Fruit fly (Drosophila melanogaster) whole organism, wandering third instar larva: ENCODE measurements around the gene sordd1.

Experiments
- Abd-B ChIP-seq: fragments of >200 bp; optimal IDR thresholded peaks from 2 replicates; lab custom pipeline; 2017; ENCODE audit warnings: missing biosample characterization, missing genetic modification characterization
- CG9705 ChIP-seq: fragments of 200-800 bp; sonication (Bioruptor generic); optimal IDR thresholded peaks from 2 replicates; lab custom pipeline; 2018; ENCODE audit warnings: missing biosample characterization, mild to moderate bottlenecking, missing genetic modification characterization
- CrebA ChIP-seq: fragments of 200-800 bp; sonication (Bioruptor generic); optimal IDR thresholded peaks from 2 replicates; lab custom pipeline; 2016; ENCODE audit warnings: missing biosample characterization, mild to moderate bottlenecking, missing genetic modification characterization, borderline replicate concordance
- Dif ChIP-seq: fragments of 200-275, 200-300 bp; sonication (Bioruptor generic); optimal IDR thresholded peaks from 2 replicates; lab custom pipeline; 2018; ENCODE audit warnings: missing biosample characterization, missing genetic modification characterization; ENCODE audit not compliant: partially characterized antibody
- GATAd ChIP-seq: sonication (Bioruptor generic); optimal IDR thresholded peaks from 2 replicates; lab custom pipeline; 2016; ENCODE audit warnings: missing biosample characterization, missing genetic modification characterization
- Hr78 ChIP-seq: fragments of >200 bp; optimal IDR thresholded peaks from 2 replicates; lab custom pipeline; 2017; ENCODE audit warnings: missing biosample characterization, missing genetic modification characterization
- Jra ChIP-seq: sonication (Bioruptor generic); optimal IDR thresholded peaks from 2 replicates; lab custom pipeline; 2016; ENCODE audit warnings: missing biosample characterization, missing genetic modification characterization
- Myc ChIP-seq: fragments of >200 bp; optimal IDR thresholded peaks from 2 replicates; lab custom pipeline; 2017
- OdsH ChIP-seq: fragments of 200-800 bp; sonication (Bioruptor generic); optimal IDR thresholded peaks from 2 replicates; lab custom pipeline; 2016; ENCODE audit warnings: missing biosample characterization, mild to moderate bottlenecking, missing genetic modification characterization
- Rel ChIP-seq, 2 experiments: fragments of 200-800 bp; sonication (Bioruptor generic) in 1 of 2; optimal IDR thresholded peaks; 2 replicates in 1 of 2; 3 replicates in 1 of 2; lab custom pipeline; 2016 to 2019; ENCODE audit warnings: mild to moderate bottlenecking in 2 of 2, missing biosample characterization in 2 of 2, missing genetic modification characterization in 2 of 2, moderate library complexity in 1 of 2
- Sp1 ChIP-seq: fragments of 200-800 bp; sonication (Bioruptor generic); optimal IDR thresholded peaks from 3 replicates; lab custom pipeline; 2019; ENCODE audit warnings: missing biosample characterization, mild to moderate bottlenecking, missing genetic modification characterization, moderate library complexity
- Vsx2 ChIP-seq: fragments of 200-300, 225-300 bp; sonication (Bioruptor generic); optimal IDR thresholded peaks from 2 replicates; lab custom pipeline; 2018; ENCODE audit warnings: missing biosample characterization, missing genetic modification characterization; ENCODE audit not compliant: partially characterized antibody
- br ChIP-seq: fragments of 200-800 bp; sonication (Bioruptor generic); optimal IDR thresholded peaks from 2 replicates; lab custom pipeline; 2016; ENCODE audit warnings: missing biosample characterization, missing genetic modification characterization
- brk ChIP-seq: fragments of 200-800 bp; sonication (Bioruptor generic); optimal IDR thresholded peaks from 2 replicates; lab custom pipeline; 2016; ENCODE audit warnings: missing biosample characterization, mild to moderate bottlenecking, missing genetic modification characterization
- dmrt93B ChIP-seq: fragments of 200-800 bp; sonication (Bioruptor generic); optimal IDR thresholded peaks from 2 replicates; lab custom pipeline; 2018; ENCODE audit warnings: missing biosample characterization, mild to moderate bottlenecking, missing genetic modification characterization
- dsf ChIP-seq: sonication (Bioruptor generic); optimal IDR thresholded peaks from 2 replicates; lab custom pipeline; 2016; ENCODE audit warnings: missing biosample characterization, missing genetic modification characterization, borderline replicate concordance
- foxo ChIP-seq, 2 experiments: fragments of 200-800 bp; sonication (Bioruptor generic); optimal IDR thresholded peaks; 2 replicates in 1 of 2; 3 replicates in 1 of 2; lab custom pipeline; 2016 to 2017; ENCODE audit warnings: missing biosample characterization in 2 of 2, missing genetic modification characterization in 2 of 2
- fru ChIP-seq: fragments of 200-800 bp; sonication (Bioruptor generic); optimal IDR thresholded peaks from 3 replicates; lab custom pipeline; 2016; ENCODE audit warnings: missing biosample characterization, mild to moderate bottlenecking, missing genetic modification characterization
- h ChIP-seq: fragments of 200-800 bp; sonication (Bioruptor generic); optimal IDR thresholded peaks from 3 replicates; lab custom pipeline; 2016; ENCODE audit warnings: missing biosample characterization, mild to moderate bottlenecking, missing genetic modification characterization
- jim ChIP-seq: fragments of 175-275, 200-325 bp; sonication (Bioruptor generic); optimal IDR thresholded peaks from 2 replicates; lab custom pipeline; 2016; ENCODE audit warnings: missing biosample characterization, mild to moderate bottlenecking, missing genetic modification characterization
- lola ChIP-seq: fragments of >200 bp; optimal IDR thresholded peaks from 2 replicates; lab custom pipeline; 2017; ENCODE audit warnings: missing biosample characterization, missing genetic modification characterization
- pan ChIP-seq: fragments of >200 bp; optimal IDR thresholded peaks from 2 replicates; lab custom pipeline; 2017
- psq ChIP-seq: fragments of 200-800 bp; sonication (Bioruptor generic); optimal IDR thresholded peaks from 3 replicates; lab custom pipeline; 2017; ENCODE audit warnings: missing biosample characterization, mild to moderate bottlenecking, missing genetic modification characterization, moderate library complexity
- rgr ChIP-seq: fragments of 200-800 bp; sonication (Bioruptor generic); optimal IDR thresholded peaks from 3 replicates; lab custom pipeline; 2016; ENCODE audit warnings: missing biosample characterization, mild to moderate bottlenecking, missing genetic modification characterization
- sage ChIP-seq: fragments of 200-800 bp; sonication (Bioruptor generic); optimal IDR thresholded peaks from 2 replicates; lab custom pipeline; 2016; ENCODE audit warnings: missing biosample characterization, mild to moderate bottlenecking, missing genetic modification characterization
- sv ChIP-seq: fragments of 200-800 bp; sonication (Bioruptor generic); optimal IDR thresholded peaks from 3 replicates; lab custom pipeline; 2016; ENCODE audit warnings: missing biosample characterization, missing genetic modification characterization
- tai ChIP-seq: sonication (Bioruptor generic); optimal IDR thresholded peaks from 2 replicates; lab custom pipeline; 2016; ENCODE audit warnings: missing biosample characterization, missing genetic modification characterization
- usp ChIP-seq: fragments of >200 bp; optimal IDR thresholded peaks from 2 replicates; lab custom pipeline; 2017; ENCODE audit warnings: missing biosample characterization, missing genetic modification characterization
- woc ChIP-seq: sonication (Bioruptor generic); optimal IDR thresholded peaks from 2 replicates; lab custom pipeline; 2016; ENCODE audit warnings: missing biosample characterization, mild to moderate bottlenecking, missing genetic modification characterization

sordd1 gene

dm6 chrX:15778846-15779245 lies 17.0 kb downstream of the sordd1 start, which contains the start of gene CG43673:
TSS of gene CG43673 (plus strand) at chrX:15779146.
- no peak for TF ChIP-seq fru
- TF ChIP-seq, all 38 proteins: peak for 0

- no peak for TF ChIP-seq Jra (GFP tag; lab: Kevin White, UChicago)
- no peak for TF ChIP-seq Sp1
- no peak for TF ChIP-seq woc (GFP tag; lab: Kevin White, UChicago)
- no peak for TF ChIP-seq foxo (GFP tag; optimal IDR thresholded peaks at IDR 0.05; lab: Kevin White, UChicago)
- no peak for TF ChIP-seq psq (GFP tag; lab: Kevin White, UChicago)
- no peak for TF ChIP-seq pan (lab: Kevin White, UChicago)
- no peak for TF ChIP-seq dsf (GFP tag; lab: Kevin White, UChicago)
- no peak for TF ChIP-seq lola
- TF ChIP-seq CrebA, result no peak
- no peak for TF ChIP-seq Abd-B (GFP tag; lab: Kevin White, UChicago)
Observed at dm6 chrX:15772663-15773062, 23.2 kb downstream of the sordd1 start, which contains the start of gene CG43672. TSS of gene CG43672 (plus strand) at chrX:15772963.

- TF ChIP-seq sage (GFP tag; lab: Kevin White, UChicago) (no peak), brk (no peak), CG9705 (no peak), jim (GFP tag; lab: Kevin White, UChicago) (no peak)
Observed at dm6 chrX:15769457-15769856, 26.4 kb downstream of the sordd1 start, which contains the start of gene CG33172. TSS of gene CG33172 (plus strand) at chrX:15769664.

dm6 chrX:15766395-15766866 lies 29.4 kb downstream of the sordd1 start, which contains the start of gene CG8952:
TSS of gene CG8952 (minus strand) at chrX:15766445.
- TF ChIP-seq h (GFP tag; lab: Kevin White, UChicago) (no peak), usp (GFP tag; lab: Kevin White, UChicago) (no peak), psq (GFP tag; lab: Kevin White, UChicago) (no peak), lola (no peak), foxo (GFP tag; optimal IDR thresholded peaks at IDR 0.05; lab: Kevin White, UChicago) (no peak), pan (lab: Kevin White, UChicago) (no peak), brk (no peak), OdsH (no peak), Vsx2 (no peak), dsf (GFP tag; lab: Kevin White, UChicago) (no peak), woc (GFP tag; lab: Kevin White, UChicago) (no peak), sv (GFP tag; lab: Kevin White, UChicago) (no peak), GATAd (GFP tag; lab: Kevin White, UChicago) (no peak), Abd-B (GFP tag; lab: Kevin White, UChicago) (no peak), br (GFP tag; lab: Kevin White, UChicago) (no peak), dmrt93B (GFP tag; lab: Kevin White, UChicago) (no peak)

DNA sequence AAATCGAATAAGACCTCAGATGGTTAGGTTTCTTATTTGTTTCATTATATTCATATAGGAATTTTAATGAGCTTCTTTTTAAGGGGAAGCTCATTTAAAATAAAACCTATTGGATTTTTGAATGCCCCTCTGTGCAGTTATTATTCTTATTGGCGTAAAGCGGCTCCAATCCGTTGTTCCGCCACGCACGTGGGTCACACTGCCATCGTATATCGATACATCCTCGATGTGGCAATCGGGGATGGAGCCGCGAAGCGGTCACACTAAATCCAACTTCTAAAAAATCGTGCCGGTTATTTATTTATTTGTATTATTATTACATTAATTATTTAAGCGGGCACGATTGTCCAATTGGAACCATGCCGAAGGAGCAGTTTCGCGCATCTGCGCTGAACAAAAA lies 33.1 kb downstream of the sordd1 start, which contains the start of gene Polr3A:
Gene Polr3A, plus strand, starts transcription at position 234 of the 400 bp plus-strand sequence.
- no peak for TF ChIP-seq jim (GFP tag; lab: Kevin White, UChicago)
- no peak for TF ChIP-seq brk
- no peak for TF ChIP-seq dmrt93B (GFP tag; lab: Kevin White, UChicago)
- TF ChIP-seq CG9705, result no peak
- no peak for TF ChIP-seq Myc
- TF ChIP-seq sage (GFP tag; lab: Kevin White, UChicago), result no peak
- no peak for TF ChIP-seq rgr (GFP tag; lab: Kevin White, UChicago)
- TF ChIP-seq GATAd (GFP tag; lab: Kevin White, UChicago), result no peak
- no peak for TF ChIP-seq sv (GFP tag; lab: Kevin White, UChicago)
- TF ChIP-seq usp (GFP tag; lab: Kevin White, UChicago), result no peak
- no peak for TF ChIP-seq br (GFP tag; lab: Kevin White, UChicago)
- no peak for TF ChIP-seq tai (GFP tag; lab: Kevin White, UChicago)
- TF ChIP-seq Dif (GFP tag; lab: Kevin White, UChicago), result no peak

DNA sequence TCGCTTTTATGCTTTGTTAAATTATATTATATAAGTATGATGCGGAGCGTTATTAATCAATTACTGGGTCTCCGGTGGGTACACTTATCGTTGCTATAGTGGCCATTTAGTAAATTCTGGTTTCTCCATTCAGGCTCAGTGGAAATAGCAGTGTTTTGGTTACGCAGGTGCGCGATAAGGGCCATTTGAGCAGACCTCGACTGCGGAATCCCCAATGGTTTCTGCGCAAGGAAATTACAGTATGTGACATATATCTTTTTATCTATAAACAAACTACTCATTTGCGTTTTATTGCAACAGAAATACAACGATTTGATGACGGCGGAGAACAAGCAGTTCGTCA lies 34.6 kb downstream of the sordd1 start:
- TF ChIP-seq Rel (GFP tag; optimal IDR thresholded peaks at IDR 0.05; lab: Kevin White, UChicago), result no peak
- peak; percentile 6 for TF ChIP-seq Rel (tag; optimal IDR thresholded peaks at IDR 0.05; lab: Kevin White, UChicago)
- no peak for TF ChIP-seq Hr78 (GFP tag; lab: Kevin White, UChicago)
- TF ChIP-seq, all 38 proteins: peak for 1
